Worm (Caenorhabditis elegans): ENCODE data around the gene Y71H2B.2.

Gene Y71H2B.2

DNA sequence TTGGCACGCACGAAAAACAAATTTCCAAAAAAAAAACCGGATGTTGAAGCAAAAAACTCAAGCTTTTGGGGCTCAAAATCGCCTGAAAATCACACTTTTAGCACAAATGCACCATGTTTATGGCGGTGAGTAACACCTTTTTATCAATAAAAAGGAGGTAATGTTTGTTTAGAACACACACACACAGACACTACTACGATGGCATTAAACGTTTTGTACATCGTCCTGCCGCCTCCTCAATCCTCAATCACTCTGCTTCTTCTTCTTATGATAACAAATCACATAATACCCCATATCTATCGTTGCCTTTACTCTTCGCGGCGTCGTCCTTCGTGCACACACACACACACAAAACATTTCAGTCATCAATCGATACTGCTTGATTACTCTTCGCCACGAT is 36.8 kb upstream of the Y71H2B.2 start, which contains the start of gene gpa-17:
gpa-17 (plus strand) TSS at position 363 of the 400 bp plus-strand sequence.
- TF ChIP-seq aly-2 (tag; optimal IDR thresholded peaks at IDR 0.05) (no peak), ama-1 (optimal IDR thresholded peaks at IDR 0.05) (no peak), elt-2 (tag; optimal IDR thresholded peaks at IDR 0.05) (peak; percentile 18), efl-1 (optimal IDR thresholded peaks at IDR 0.05) (no peak), efl-1 (GFP tag; optimal IDR thresholded peaks at IDR 0.05 in 1 of 2) (peak in 1 of 2 experiments; percentile 63), hlh-4 (tag; optimal IDR thresholded peaks at IDR 0.05) (no peak), pqm-1 (tag; optimal IDR thresholded peaks at IDR 0.05) (peak; percentile 3), lin-39 (tag; optimal IDR thresholded peaks at IDR 0.05) (no peak), lin-35 (GFP tag; optimal IDR thresholded peaks at IDR 0.05) (peak in 1 of 2 experiments; percentile 24), irx-1 (tag; optimal IDR thresholded peaks at IDR 0.05) (no peak)

DNA sequence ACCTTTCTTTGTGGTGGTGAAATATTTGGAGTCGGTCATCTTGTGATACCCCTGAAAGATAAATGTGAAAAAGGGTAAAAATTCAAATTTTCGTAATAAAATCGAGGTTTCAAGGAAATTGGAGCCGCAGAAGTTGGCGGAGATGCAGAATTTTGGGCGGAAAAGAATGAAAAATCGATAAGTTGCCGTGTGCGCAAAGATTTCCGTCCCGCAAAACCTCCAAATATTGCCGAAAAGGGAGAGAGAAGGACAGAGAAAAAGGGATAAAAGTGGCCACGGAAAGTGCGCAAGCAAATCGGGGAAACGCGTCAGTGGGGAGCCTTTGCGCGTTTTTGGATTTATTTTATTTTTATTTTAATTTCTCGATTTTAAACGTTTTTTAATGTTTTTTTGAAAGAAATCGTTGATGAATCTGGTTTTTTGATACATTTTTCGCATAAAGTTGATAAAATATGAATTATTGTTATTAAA is 26.0 kb upstream of the Y71H2B.2 start, which contains the start of gene apb-1:
apb-1 (minus strand) TSS at position 51 of the 471 bp plus-strand sequence.
- TF ChIP-seq pag-3 (tag; optimal IDR thresholded peaks at IDR 0.05; ENCODE audit: borderline replicate concordance, insufficient read depth) (no peak), fkh-10 (GFP tag; optimal IDR thresholded peaks at IDR 0.05) (peak; percentile 95), skn-1 (tag; optimal IDR thresholded peaks at IDR 0.05) (peak; percentile 90), fkh-4 (tag; optimal IDR thresholded peaks at IDR 0.05; ENCODE audit: borderline replicate concordance) (peak; percentile 50), blmp-1 (tag; optimal IDR thresholded peaks at IDR 0.05) (peak; percentile 84), tlp-1 (tag; optimal IDR thresholded peaks at IDR 0.05) (no peak), nhr-20 (tag; optimal IDR thresholded peaks at IDR 0.05) (peak; percentile 95), aha-1 (tag; optimal IDR thresholded peaks at IDR 0.05) (peak; percentile 73), pax-3 (tag; optimal IDR thresholded peaks at IDR 0.05) (peak; percentile 86), mep-1 (tag; optimal IDR thresholded peaks at IDR 0.05) (peak; percentile 99), ceh-63 (GFP tag; optimal IDR thresholded peaks at IDR 0.05) (peak; percentile 38), unc-130 (tag; optimal IDR thresholded peaks at IDR 0.05) (peak; percentile 76), rnt-1 (tag; optimal IDR thresholded peaks at IDR 0.05) (no peak), zip-4 (GFP tag; optimal IDR thresholded peaks at IDR 0.05) (peak; percentile 88), vab-15 (tag; optimal IDR thresholded peaks at IDR 0.05) (no peak), ceh-8 (GFP tag; optimal IDR thresholded peaks at IDR 0.05) (peak; percentile 93), nhr-19 (GFP tag; conservative IDR thresholded peaks at IDR 0.05) (peak; percentile 92), efl-3 (GFP tag; optimal IDR thresholded peaks at IDR 0.05) (no peak), swsn-7 (tag; optimal IDR thresholded peaks at IDR 0.05) (peak; percentile 98), irx-1 (tag; optimal IDR thresholded peaks at IDR 0.05) (peak; percentile 92), nhr-237 (tag; optimal IDR thresholded peaks at IDR 0.05) (peak; percentile 57), unc-30 (tag; optimal IDR thresholded peaks at IDR 0.05) (no peak), nhr-28 (tag; optimal IDR thresholded peaks at IDR 0.05) (no peak), nhr-12 (tag; optimal IDR thresholded peaks at IDR 0.05) (no peak), egl-27 (tag; optimal IDR thresholded peaks at IDR 0.05) (peak; percentile 13 to 51), mdl-1 (tag; optimal IDR thresholded peaks at IDR 0.05) (peak in 1 of 2 experiments; percentile 83), ceh-82 (tag; optimal IDR thresholded peaks at IDR 0.05) (peak; percentile 96 to 97 (median 97)), F16B12.6 (tag; optimal IDR thresholded peaks at IDR 0.05) (peak; percentile 74), elt-2 (tag; optimal IDR thresholded peaks at IDR 0.05) (no peak), nhr-76 (tag; optimal IDR thresholded peaks at IDR 0.05) (no peak), lin-35 (GFP tag; optimal IDR thresholded peaks at IDR 0.05) (peak; percentile 88 to 89), jun-1 (tag; optimal IDR thresholded peaks at IDR 0.05) (peak; percentile 89), hlh-4 (tag; optimal IDR thresholded peaks at IDR 0.05) (no peak), unc-86 (tag; optimal IDR thresholded peaks at IDR 0.05) (peak; percentile 96), ztf-11 (tag; optimal IDR thresholded peaks at IDR 0.05) (peak in 1 of 2 experiments; percentile 87), mab-9 (GFP tag; IDR thresholded peaks at IDR 0.05) (peak; percentile 88), zag-1 (tag; optimal IDR thresholded peaks at IDR 0.05) (peak; percentile 75), sup-37 (GFP tag; optimal IDR thresholded peaks at IDR 0.05) (peak; percentile 84), ztf-4 (tag; optimal IDR thresholded peaks at IDR 0.05) (peak; percentile 72), nhr-84 (tag; optimal IDR thresholded peaks at IDR 0.05) (no peak), nhr-85 (tag) (peak; percentile 97), ets-5 (GFP tag; IDR thresholded peaks at IDR 0.05) (no peak), xbp-1 (tag; optimal IDR thresholded peaks at IDR 0.05) (peak; percentile 94), fkh-8 (tag; optimal IDR thresholded peaks at IDR 0.05) (peak; percentile 98), efl-1 (optimal IDR thresholded peaks at IDR 0.05) (peak; percentile 85 to 88), efl-1 (GFP tag; optimal IDR thresholded peaks at IDR 0.05 in 1 of 2) (peak; percentile 83 to 98), unc-62 (GFP tag; optimal IDR thresholded peaks at IDR 0.05) (no peak)
